Worm (Caenorhabditis elegans) whole organism, L4 larva: ENCODE measurements around the gene flad-1.

Experiments used
- F49E8.2 ChIP-seq: sonication (generic microtip); optimal IDR thresholded peaks from 2 replicates; lab custom pipeline; 2016; ENCODE audit warnings: missing compliant biosample characterization, mild to moderate bottlenecking, missing genetic modification characterization, borderline replicate concordance
- aha-1 ChIP-seq: fragments of 150-350 bp; peaks from one replicate; lab custom pipeline; 2014; ENCODE audit warnings: missing biosample characterization, missing genetic modification characterization
- dmd-6 ChIP-seq: fragments of 200-800 bp; sonication (Bioruptor generic); IDR thresholded peaks from 2 replicates; pipeline ENCODE4 v1.3.6; 2022; ENCODE audit warnings: missing genetic modification reagents, missing genetic modification characterization, missing compliant biosample characterization
- egl-43 ChIP-seq: fragments of 200-800 bp; sonication (Bioruptor generic); IDR thresholded peaks from 2 replicates; pipeline ENCODE4 v1.3.6; 2022; ENCODE audit warnings: missing genetic modification reagents, missing genetic modification characterization, missing compliant biosample characterization
- fkh-10 ChIP-seq: fragments of 150-350 bp; optimal IDR thresholded peaks from 2 replicates; lab custom pipeline; 2014; ENCODE audit warnings: missing biosample characterization, missing genetic modification reagents, missing genetic modification characterization
- mep-1 ChIP-seq: fragments of 150-350 bp; sonication (generic microtip); optimal IDR thresholded peaks from 3 replicates; lab custom pipeline; 2014; ENCODE audit warnings: missing biosample characterization, missing genetic modification characterization
- nhr-10 ChIP-seq: fragments of 150-350 bp; optimal IDR thresholded peaks from 2 replicates; lab custom pipeline; 2014; ENCODE audit warnings: missing biosample characterization, missing genetic modification characterization
- nhr-237 ChIP-seq: sonication (generic microtip); optimal IDR thresholded peaks from 2 replicates; lab custom pipeline; 2017; ENCODE audit warnings: missing biosample characterization, missing genetic modification characterization
- pha-4 ChIP-seq, 2 experiments: fragments of 150-350 bp in 1 of 2; fragments of 200-800 bp in 1 of 2; sonication (Bioruptor generic) in 1 of 2; IDR thresholded peaks in 1 of 2; optimal IDR thresholded peaks in 1 of 2; 2 replicates each; pipeline versions ENCODE4 v1.3.6 to Lab custom; 2014 to 2022; ENCODE audit warnings: missing genetic modification characterization in 2 of 2, missing genetic modification reagents in 2 of 2, missing biosample characterization in 1 of 2, missing compliant biosample characterization in 1 of 2
- set-16 ChIP-seq: fragments of 200-800 bp; sonication (Bioruptor generic); IDR thresholded peaks from 2 replicates; pipeline ENCODE4 v1.3.6; 2022; ENCODE audit warnings: missing genetic modification reagents, missing genetic modification characterization, missing compliant biosample characterization
- tag-97 ChIP-seq: fragments of 200-800 bp; sonication (Bioruptor generic); IDR thresholded peaks from 2 replicates; pipeline ENCODE4 v1.3.6; 2022; ENCODE audit warnings: missing genetic modification characterization, missing compliant biosample characterization
- unc-62 ChIP-seq, 3 experiments: fragments of 150-350 bp in 1 of 3; sonication (generic microtip); optimal IDR thresholded peaks in 2 of 3; peaks in 1 of 3; 1 replicate in 1 of 3; 2 replicates in 2 of 3; lab custom pipeline; 2014 to 2017; ENCODE audit warnings: missing biosample characterization in 3 of 3, missing genetic modification characterization in 3 of 3, missing genetic modification reagents in 3 of 3, missing genotype in 1 of 3
- ztf-11 ChIP-seq: fragments of 150-350 bp; optimal IDR thresholded peaks from 2 replicates; lab custom pipeline; 2014; ENCODE audit warnings: missing biosample characterization, missing genetic modification characterization

- no peak for TF ChIP-seq aha-1 (tag; lab: Kevin White, UChicago)
- TF ChIP-seq mep-1 (tag; lab: Kevin White, UChicago), result no peak
- no peak for TF ChIP-seq egl-43 (GFP tag; lab: Robert Waterston, UW)
- TF ChIP-seq set-16, result no peak
- no peak for TF ChIP-seq F49E8.2
- TF ChIP-seq nhr-10 (tag; lab: Kevin White, UChicago), result no peak
- no peak for TF ChIP-seq fkh-10
- TF ChIP-seq tag-97 (GFP tag; lab: Robert Waterston, UW), result no peak
- TF ChIP-seq dmd-6, result no peak
- TF ChIP-seq unc-62 (GFP tag; optimal IDR thresholded peaks at IDR 0.05 in 1 of 2; lab: Kevin White, UChicago), result peak in 1 of 2 experiments; percentile 55
- no peak for TF ChIP-seq unc-62 (tag; optimal IDR thresholded peaks at IDR 0.05; lab: Kevin White, UChicago)
- TF ChIP-seq ztf-11, result no peak
- TF ChIP-seq pha-4 (GFP tag; IDR thresholded peaks at IDR 0.05; lab: Robert Waterston, UW), result no peak
- no peak for TF ChIP-seq pha-4 (tag; optimal IDR thresholded peaks at IDR 0.05; lab: Kevin White, UChicago)
- TF ChIP-seq nhr-237 (tag; lab: Kevin White, UChicago), result no peak
These were observed 8.3 kb upstream of the flad-1 start for ce11 chrII:9935664-9936063.
